Fruit fly (Drosophila melanogaster): ENCODE results near the gene Jhbp11.

Gene Jhbp11

dm6 chr3R:27129580-27130385, 28.8 kb downstream of the Jhbp11 start:
- TF ChIP-seq CG17801 (GFP tag; optimal IDR thresholded peaks at IDR 0.05; ENCODE audit: partially characterized antibody) = peak; percentile 73

dm6 chr3R:27130551-27131161, 29.6 kb downstream of the Jhbp11 start:
- TF ChIP-seq CG17801 (GFP tag; optimal IDR thresholded peaks at IDR 0.05; ENCODE audit: partially characterized antibody) = no peak

dm6 chr3R:27131408-27131807, 30.4 kb downstream of the Jhbp11 start:
- no peak for TF ChIP-seq CG17801 (GFP tag; optimal IDR thresholded peaks at IDR 0.05; ENCODE audit: partially characterized antibody)

dm6 chr3R:27133992-27134391, 33.0 kb downstream of the Jhbp11 start:
- no peak for TF ChIP-seq CG17801 (GFP tag; optimal IDR thresholded peaks at IDR 0.05; ENCODE audit: partially characterized antibody)

- TF ChIP-seq CG17801 (GFP tag; optimal IDR thresholded peaks at IDR 0.05; ENCODE audit: partially characterized antibody) = no peak
Observed at dm6 chr3R:27134728-27135361, 33.8 kb downstream of the Jhbp11 start.

- no peak for TF ChIP-seq CG17801 (GFP tag; optimal IDR thresholded peaks at IDR 0.05; ENCODE audit: partially characterized antibody)
Observed at dm6 chr3R:27135692-27136641, 34.9 kb downstream of the Jhbp11 start.

dm6 chr3R:27137914-27138323, 36.9 kb downstream of the Jhbp11 start:
- no peak for TF ChIP-seq CG17801 (GFP tag; optimal IDR thresholded peaks at IDR 0.05; ENCODE audit: partially characterized antibody)

dm6 chr3R:27138700-27139099, 37.7 kb downstream of the Jhbp11 start:
- TF ChIP-seq CG17801 (GFP tag; optimal IDR thresholded peaks at IDR 0.05; ENCODE audit: partially characterized antibody) = peak; percentile 9

- no peak for TF ChIP-seq CG17801 (GFP tag; optimal IDR thresholded peaks at IDR 0.05; ENCODE audit: partially characterized antibody)
Observed at dm6 chr3R:27139963-27140362, 38.9 kb downstream of the Jhbp11 start.

- TF ChIP-seq CG17801 (GFP tag; optimal IDR thresholded peaks at IDR 0.05; ENCODE audit: partially characterized antibody) = no peak
Observed at dm6 chr3R:27148812-27149769, 48.1 kb downstream of the Jhbp11 start.

- TF ChIP-seq CG17801 (GFP tag; optimal IDR thresholded peaks at IDR 0.05; ENCODE audit: partially characterized antibody) = peak; percentile 36
Observed at dm6 chr3R:27149884-27150676, 49.0 kb downstream of the Jhbp11 start.

- peak; percentile 53 for TF ChIP-seq CG17801 (GFP tag; optimal IDR thresholded peaks at IDR 0.05; ENCODE audit: partially characterized antibody)
Observed at dm6 chr3R:27150685-27151515, 49.9 kb downstream of the Jhbp11 start, which contains the start of gene CG6051. Gene CG6051 (minus strand): TSS chr3R:27151069.

All from ovary, adult (tissue).